Worm (Caenorhabditis elegans) whole organism, L2 larva: ENCODE results near the gene ncr-1.
A peak's percentile ranks its signal among the peaks of the same experiment; 100 is the strongest.

ENCODE experiments used
- C34F6.9 ChIP-seq: fragments of 150-350 bp; optimal IDR thresholded peaks from 2 replicates; lab custom pipeline; 2014; ENCODE audit warnings: missing biosample characterization, missing genetic modification characterization
- F13H6.1 ChIP-seq: sonication (generic microtip); optimal IDR thresholded peaks from 2 replicates; lab custom pipeline; 2016; ENCODE audit warnings: missing genetic modification characterization, missing compliant biosample characterization
- Y55F3AM.14 ChIP-seq: fragments of 200-800 bp; sonication (Bioruptor generic); optimal IDR thresholded peaks from 2 replicates; lab custom pipeline; 2018; ENCODE audit warnings: mild to moderate bottlenecking, missing genetic modification characterization, missing compliant biosample characterization
- ZK546.5 ChIP-seq: sonication (generic microtip); optimal IDR thresholded peaks from 2 replicates; lab custom pipeline; 2017; ENCODE audit warnings: missing biosample characterization, missing genetic modification characterization
- aly-2 ChIP-seq: fragments of 150-350 bp; optimal IDR thresholded peaks from 2 replicates; lab custom pipeline; 2014; ENCODE audit warnings: missing biosample characterization, missing genetic modification characterization
- ceh-16 ChIP-seq: fragments of 150-350 bp; optimal IDR thresholded peaks from 2 replicates; lab custom pipeline; 2014; ENCODE audit warnings: missing biosample characterization, missing genetic modification characterization
- ceh-82 ChIP-seq: fragments of 150-350 bp; optimal IDR thresholded peaks from 2 replicates; lab custom pipeline; 2014; ENCODE audit warnings: missing biosample characterization, missing genetic modification characterization
- crh-2 ChIP-seq: sonication (generic microtip); optimal IDR thresholded peaks from 2 replicates; lab custom pipeline; 2017; ENCODE audit warnings: missing biosample characterization, missing genetic modification characterization
- dmd-4 ChIP-seq: sonication (generic microtip); optimal IDR thresholded peaks from 2 replicates; lab custom pipeline; 2017; ENCODE audit warnings: missing biosample characterization, missing genetic modification characterization
- elt-3 ChIP-seq: sonication (generic microtip); optimal IDR thresholded peaks from 2 replicates; lab custom pipeline; 2017; ENCODE audit warnings: missing biosample characterization, missing genetic modification characterization
- fos-1 ChIP-seq: fragments of 150-350 bp; optimal IDR thresholded peaks from 2 replicates; lab custom pipeline; 2014; ENCODE audit warnings: missing biosample characterization, missing genetic modification characterization
- gmeb-1 ChIP-seq: fragments of 150-350 bp; optimal IDR thresholded peaks from 2 replicates; lab custom pipeline; 2014; ENCODE audit warnings: missing biosample characterization, missing genetic modification characterization
- lin-11 ChIP-seq: fragments of 150-350 bp; sonication (generic microtip); optimal IDR thresholded peaks from 2 replicates; lab custom pipeline; 2014; ENCODE audit warnings: missing biosample characterization, missing genetic modification characterization, inconsistent platforms, mixed read lengths
- lin-13 ChIP-seq: fragments of 150-350 bp; optimal IDR thresholded peaks from 2 replicates; lab custom pipeline; 2014; ENCODE audit warnings: missing biosample characterization, missing genetic modification reagents, missing genetic modification characterization
- mbf-1 ChIP-seq: sonication (generic microtip); optimal IDR thresholded peaks from 2 replicates; lab custom pipeline; 2017; ENCODE audit warnings: missing biosample characterization, missing genetic modification characterization
- mdl-1 ChIP-seq, 2 experiments: fragments of 150-350 bp in 1 of 2; sonication (generic microtip) in 1 of 2; optimal IDR thresholded peaks; 2 replicates each; lab custom pipeline; 2017; ENCODE audit warnings: missing biosample characterization in 2 of 2, missing genetic modification characterization in 2 of 2
- nhr-10 ChIP-seq: sonication (generic microtip); optimal IDR thresholded peaks from 2 replicates; lab custom pipeline; 2017; ENCODE audit warnings: missing biosample characterization, missing genetic modification characterization
- nhr-11 ChIP-seq: fragments of 150-350 bp; optimal IDR thresholded peaks from 2 replicates; lab custom pipeline; 2014; ENCODE audit warnings: missing biosample characterization, missing genetic modification characterization
- nhr-129 ChIP-seq: fragments of 150-350 bp; optimal IDR thresholded peaks from 2 replicates; lab custom pipeline; 2014; ENCODE audit warnings: missing biosample characterization, missing genetic modification characterization
- nhr-21 ChIP-seq: fragments of 150-350 bp; optimal IDR thresholded peaks from 2 replicates; lab custom pipeline; 2014; ENCODE audit warnings: missing biosample characterization, missing genetic modification characterization
- nhr-23 ChIP-seq: fragments of 150-350 bp; optimal IDR thresholded peaks from 2 replicates; lab custom pipeline; 2014; ENCODE audit warnings: missing biosample characterization, missing genetic modification reagents, missing genetic modification characterization
- nhr-6 ChIP-seq: fragments of 150-350 bp; optimal IDR thresholded peaks from 2 replicates; lab custom pipeline; 2014; ENCODE audit warnings: missing biosample characterization, missing genetic modification characterization
- nhr-77 ChIP-seq: fragments of 150-350 bp; optimal IDR thresholded peaks from 2 replicates; lab custom pipeline; 2014; ENCODE audit warnings: missing biosample characterization, missing genetic modification characterization
- sem-4 ChIP-seq: fragments of 150-350 bp; optimal IDR thresholded peaks from 2 replicates; lab custom pipeline; 2014; ENCODE audit warnings: missing biosample characterization, missing genetic modification reagents, missing genetic modification characterization
- skn-1 ChIP-seq: sonication (generic microtip); optimal IDR thresholded peaks from 2 replicates; lab custom pipeline; 2017; ENCODE audit warnings: missing biosample characterization, missing genetic modification characterization
- sma-9 ChIP-seq, 2 experiments: fragments of 150-350 bp in 1 of 2; sonication (generic microtip) in 1 of 2; optimal IDR thresholded peaks; 2 replicates each; lab custom pipeline; 2014 to 2016; ENCODE audit warnings: missing genetic modification characterization in 2 of 2, mild to moderate bottlenecking in 1 of 2, missing biosample characterization in 1 of 2, missing compliant biosample characterization in 1 of 2, missing genetic modification reagents in 1 of 2, moderate library complexity in 1 of 2
- unc-39 ChIP-seq: fragments of 150-350 bp; optimal IDR thresholded peaks from 2 replicates; lab custom pipeline; 2014; ENCODE audit warnings: missing biosample characterization, missing genetic modification characterization
- unc-55 ChIP-seq: fragments of 150-350 bp; sonication (generic microtip); optimal IDR thresholded peaks from 3 replicates; lab custom pipeline; 2014; ENCODE audit warnings: missing biosample characterization, missing genetic modification reagents, missing genetic modification characterization
- zag-1 ChIP-seq: fragments of 150-350 bp; optimal IDR thresholded peaks from 2 replicates; lab custom pipeline; 2014; ENCODE audit warnings: missing biosample characterization, missing genetic modification characterization
- ztf-1 ChIP-seq: fragments of 200-800 bp; sonication (Bioruptor generic); conservative IDR thresholded peaks from 2 replicates; pipeline ENCODE4 v1.3.6; 2022; ENCODE audit warnings: missing genetic modification characterization, missing compliant biosample characterization
- ztf-11 ChIP-seq: sonication (generic microtip); optimal IDR thresholded peaks from 2 replicates; lab custom pipeline; 2017; ENCODE audit warnings: missing biosample characterization, missing genetic modification characterization
- ztf-4 ChIP-seq: fragments of 150-350 bp; optimal IDR thresholded peaks from 2 replicates; lab custom pipeline; 2014; ENCODE audit warnings: missing biosample characterization, missing genetic modification characterization

The ncr-1 gene

DNA sequence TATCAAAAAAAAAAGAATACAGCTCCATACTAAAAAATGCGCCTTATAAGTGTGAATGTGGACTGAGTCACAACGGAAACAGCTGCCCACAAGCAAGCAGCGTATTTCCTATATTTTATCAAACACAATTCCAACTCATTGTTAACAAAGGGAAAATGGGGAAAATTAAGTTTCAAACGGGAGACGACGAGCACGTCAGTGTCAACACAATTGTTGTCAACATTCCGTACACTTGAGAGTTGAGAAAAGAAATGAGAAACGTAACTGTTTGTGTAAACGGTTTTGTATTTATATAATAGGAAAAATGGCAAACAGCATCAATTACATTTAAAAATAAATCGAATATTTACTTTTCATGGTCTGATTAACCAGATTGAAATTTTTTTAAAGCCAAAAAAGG lies 49.0 kb downstream of the ncr-1 start:
- TF ChIP-seq fos-1 (peak; percentile 29), unc-55 (GFP tag; lab: Kevin White, UChicago) (no peak), lin-11 (tag; lab: Kevin White, UChicago) (no peak), F13H6.1 (peak; percentile 2)

DNA sequence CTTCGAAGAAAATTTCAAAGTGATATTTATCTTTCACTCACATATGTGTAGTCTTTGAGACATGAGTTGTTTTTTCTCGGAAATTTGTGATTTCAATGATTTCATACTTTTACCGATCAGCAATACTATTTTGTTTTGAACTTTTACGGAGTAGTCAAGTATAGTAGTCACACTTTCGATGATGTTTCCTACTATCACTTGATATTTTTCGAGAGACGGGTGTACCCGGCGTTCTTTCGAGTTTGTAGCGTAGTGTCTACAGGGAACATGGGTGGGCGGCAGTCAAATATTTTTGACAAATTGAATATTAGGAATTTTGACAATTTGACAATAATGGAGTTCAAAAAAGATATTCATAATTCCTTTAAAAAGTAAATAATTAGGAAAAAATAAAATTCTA lies 49.8 kb downstream of the ncr-1 start:
- TF ChIP-seq ztf-1 (GFP tag; lab: Robert Waterston, UW) = no peak
- no peak for TF ChIP-seq skn-1 (tag; lab: Kevin White, UChicago)
- no peak for TF ChIP-seq nhr-6
- no peak for TF ChIP-seq ceh-16 (tag; lab: Kevin White, UChicago)
- TF ChIP-seq ceh-82 = no peak
- TF ChIP-seq C34F6.9 (tag; lab: Kevin White, UChicago) = no peak
- TF ChIP-seq zag-1 (tag; lab: Kevin White, UChicago) = no peak
- TF ChIP-seq nhr-23 (tag; lab: Kevin White, UChicago) = no peak
- TF ChIP-seq nhr-129 (tag; lab: Kevin White, UChicago) = no peak
- no peak for TF ChIP-seq unc-39 (tag; lab: Kevin White, UChicago)
- TF ChIP-seq aly-2 (tag; lab: Kevin White, UChicago) = no peak

DNA sequence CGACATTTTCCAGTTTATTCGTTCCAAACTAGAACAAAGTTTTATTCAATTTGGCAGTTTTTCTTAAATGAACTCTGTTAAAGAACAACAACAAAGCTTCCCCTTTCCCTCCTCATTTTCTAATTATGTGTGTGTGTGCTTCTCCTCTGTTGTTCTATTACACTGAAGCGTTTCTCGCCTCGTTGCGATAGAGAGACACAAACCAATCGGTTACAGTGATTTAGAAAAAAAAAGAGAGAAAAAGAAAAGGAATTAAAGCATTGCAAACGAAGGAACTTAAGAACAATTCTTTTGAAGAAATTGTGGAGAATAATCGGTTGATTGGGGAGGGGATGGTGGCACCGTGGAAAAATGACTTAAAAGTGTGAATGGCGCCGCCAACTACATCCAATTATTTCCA lies 51.1 kb downstream of the ncr-1 start, which contains the start of gene cest-26:
TSS of gene cest-26 (minus strand) at position 101 of the 400 bp plus-strand sequence.
- TF ChIP-seq nhr-77 (no peak), fos-1 (peak; percentile 20), ZK546.5 (tag; lab: Kevin White, UChicago) (no peak), ztf-4 (tag; lab: Kevin White, UChicago) (no peak), crh-2 (tag; lab: Kevin White, UChicago) (peak; percentile 12)
- TF ChIP-seq, all 48 proteins: peak for 2

DNA sequence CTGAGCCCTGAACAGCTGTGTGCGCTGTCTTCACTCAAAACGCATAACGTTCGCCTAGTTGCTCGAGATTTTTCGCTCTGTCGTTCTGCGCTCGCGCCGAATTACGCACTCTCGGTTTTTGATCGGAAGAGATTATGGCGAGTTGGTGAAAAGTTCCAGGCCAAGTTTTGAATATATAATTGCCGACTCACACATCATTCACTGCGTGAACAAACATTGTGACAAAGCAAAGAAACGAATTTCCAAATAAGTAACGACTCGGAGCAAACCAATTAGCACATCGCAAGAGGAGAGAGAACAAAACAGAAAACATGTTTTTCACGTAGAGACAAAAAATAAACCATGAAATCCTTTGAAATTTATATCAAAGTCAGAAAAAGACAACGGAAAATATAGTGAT lies 53.3 kb downstream of the ncr-1 start:
- TF ChIP-seq lin-13 = no peak
- no peak for TF ChIP-seq elt-3 (tag; lab: Kevin White, UChicago)
- no peak for TF ChIP-seq mdl-1 (tag; optimal IDR thresholded peaks at IDR 0.05; lab: Kevin White, UChicago)
- TF ChIP-seq lin-11 (tag; lab: Kevin White, UChicago) = no peak
- TF ChIP-seq mbf-1 (tag; lab: Kevin White, UChicago) = no peak
- no peak for TF ChIP-seq crh-2 (tag; lab: Kevin White, UChicago)

DNA sequence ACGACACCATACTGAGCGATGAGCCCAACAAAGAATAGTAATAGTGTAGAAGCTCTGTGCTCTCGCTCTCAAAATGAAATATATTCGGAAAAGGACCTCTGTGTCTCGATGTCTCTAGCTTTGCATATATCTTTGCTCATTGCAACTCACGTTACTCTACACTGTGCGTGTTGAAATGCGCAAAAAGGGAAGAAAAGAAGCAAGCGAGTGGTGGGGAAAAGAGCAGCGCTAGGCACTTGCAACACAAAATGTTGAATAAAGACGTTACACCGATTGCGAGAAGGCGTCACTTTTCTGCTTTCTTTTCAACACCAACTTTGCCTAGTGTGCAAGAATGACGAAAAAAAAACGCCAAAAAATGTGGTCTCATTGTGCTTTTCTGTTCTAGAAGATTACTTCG lies 54.1 kb downstream of the ncr-1 start:
- no peak for TF ChIP-seq nhr-21
- no peak for TF ChIP-seq nhr-10 (tag; lab: Kevin White, UChicago)
- peak; percentile 8 for TF ChIP-seq nhr-129 (tag; lab: Kevin White, UChicago)
- peak; percentile 8 for TF ChIP-seq zag-1 (tag; lab: Kevin White, UChicago)
- no peak for TF ChIP-seq sem-4 (tag; lab: Kevin White, UChicago)
- TF ChIP-seq Y55F3AM.14 (GFP tag; lab: Kevin White, UChicago) = no peak
- no peak for TF ChIP-seq dmd-4 (tag; lab: Kevin White, UChicago)
- TF ChIP-seq nhr-11 = no peak
- TF ChIP-seq unc-55 (GFP tag; lab: Kevin White, UChicago) = peak; percentile 18
- TF ChIP-seq, all 48 proteins: peak for 3

DNA sequence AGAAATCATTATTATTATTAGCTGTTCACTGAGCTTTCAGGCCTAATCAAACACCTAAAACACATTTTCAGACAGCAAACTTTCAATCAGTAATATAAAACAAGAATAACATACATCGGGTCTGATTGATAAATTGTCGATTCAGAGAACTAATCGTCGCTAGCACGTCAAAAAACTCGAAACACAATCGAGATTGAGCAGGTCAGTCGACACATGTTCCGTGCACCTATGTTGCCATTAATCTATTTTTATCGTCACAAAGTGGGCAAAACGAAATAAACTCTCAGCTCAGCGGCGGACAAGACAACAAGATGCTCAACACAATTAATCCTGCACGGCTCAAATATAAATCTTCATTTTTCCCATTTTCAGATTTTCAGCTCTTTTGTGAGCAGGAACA lies 59.3 kb downstream of the ncr-1 start:
- TF ChIP-seq sma-9 (GFP tag; optimal IDR thresholded peaks at IDR 0.05; lab: Kevin White, UChicago) = no peak
- no peak for TF ChIP-seq sma-9 (tag; optimal IDR thresholded peaks at IDR 0.05; lab: Kevin White, UChicago)
- no peak for TF ChIP-seq ztf-4 (tag; lab: Kevin White, UChicago)
- TF ChIP-seq elt-3 (tag; lab: Kevin White, UChicago) = no peak
- TF ChIP-seq C34F6.9 (tag; lab: Kevin White, UChicago) = no peak
- no peak for TF ChIP-seq ztf-11 (tag; lab: Kevin White, UChicago)

DNA sequence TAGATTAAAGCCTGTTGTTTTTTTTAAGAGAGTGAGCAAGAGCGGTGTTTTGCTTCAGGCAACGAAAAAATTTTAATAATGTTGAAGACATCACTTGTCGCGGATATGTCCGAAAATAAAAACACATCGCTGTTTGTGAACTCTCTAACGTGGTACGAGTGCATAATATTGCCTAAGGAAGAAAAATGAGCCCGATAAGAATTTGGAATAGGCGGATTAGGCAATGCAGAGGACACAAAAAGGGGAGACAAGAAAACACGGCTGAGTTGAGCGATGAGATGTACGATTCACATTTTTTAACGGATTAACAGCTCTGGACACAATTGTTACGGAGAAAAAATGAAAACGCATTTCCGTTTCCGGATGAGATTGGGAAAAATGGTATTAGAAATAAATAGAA lies 61.3 kb downstream of the ncr-1 start:
- TF ChIP-seq gmeb-1 (no peak), nhr-129 (tag; lab: Kevin White, UChicago) (no peak), nhr-21 (no peak)
